Worm (Caenorhabditis elegans) whole organism, L4/young adult: ENCODE data around the gene F13B12.4.
A peak's percentile ranks its signal among the peaks of the same experiment; 100 is the strongest.

ENCODE experiments used
- W03F9.2 ChIP-seq: fragments of 150-350 bp; optimal IDR thresholded peaks from 2 replicates; lab custom pipeline; 2014; ENCODE audit warnings: missing biosample characterization, missing genetic modification characterization
- dao-5 ChIP-seq: sonication (generic microtip); optimal IDR thresholded peaks from 2 replicates; lab custom pipeline; 2016; ENCODE audit warnings: missing genotype, missing genetic modification characterization, moderate library complexity, missing compliant biosample characterization
- him-1 ChIP-seq: sonication (generic microtip); optimal IDR thresholded peaks from 2 replicates; lab custom pipeline; 2016; ENCODE audit warnings: missing genotype, missing genetic modification reagents, missing genetic modification characterization, missing compliant biosample characterization

Gene F13B12.4

ce11 chrIV:10449799-10450198 is at the start of gene F13B12.4:
F13B12.4 (minus strand) TSS chrIV:10449899.
- no peak for TF ChIP-seq dao-5 (tag; lab: Kevin White, UChicago)
- no peak for TF ChIP-seq him-1 (tag; lab: Kevin White, UChicago)
- no peak for TF ChIP-seq W03F9.2 (tag; lab: Kevin White, UChicago)

- no peak for TF ChIP-seq W03F9.2 (tag; lab: Kevin White, UChicago)
- TF ChIP-seq him-1 (tag; lab: Kevin White, UChicago) = no peak
- no peak for TF ChIP-seq dao-5 (tag; lab: Kevin White, UChicago)
Measured at ce11 chrIV:10498401-10498800, 48.7 kb upstream of the F13B12.4 start.

ce11 chrIV:10489409-10489808 is 39.7 kb upstream of the F13B12.4 start:
- no peak for TF ChIP-seq W03F9.2 (tag; lab: Kevin White, UChicago)
- no peak for TF ChIP-seq him-1 (tag; lab: Kevin White, UChicago)
- no peak for TF ChIP-seq dao-5 (tag; lab: Kevin White, UChicago)

DNA sequence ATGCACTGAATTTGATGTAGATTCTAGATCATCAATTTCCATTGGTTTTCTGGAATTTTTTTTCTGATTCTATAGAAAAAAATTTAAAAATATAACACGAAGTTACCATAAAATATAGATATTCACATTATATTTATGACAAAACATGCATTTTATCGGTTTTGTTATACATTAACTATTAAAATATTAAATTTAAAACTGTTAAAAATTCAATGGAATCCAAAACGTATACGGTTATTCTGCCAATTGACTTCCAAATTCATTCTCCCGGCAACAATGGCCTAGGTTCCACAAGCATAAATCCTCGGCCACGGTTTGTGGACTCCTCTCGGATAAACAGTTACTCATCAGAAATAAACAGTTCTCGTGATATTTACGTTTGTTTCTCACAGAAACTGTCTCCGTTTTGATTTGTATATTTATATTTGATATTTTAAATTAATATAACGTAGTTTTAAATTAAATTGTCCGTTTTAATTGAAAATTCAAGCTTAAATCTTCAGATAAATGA is 34.0 kb upstream of the F13B12.4 start, which contains the start of the genes F01D4.5 and ced-5:
Gene F01D4.5 (minus strand): TSS at position 51 of the 511 bp plus-strand sequence.
Gene ced-5 (plus strand): TSS at position 504 of the 511 bp plus-strand sequence.
- peak; percentile 95 for TF ChIP-seq W03F9.2 (tag; lab: Kevin White, UChicago)
- peak; percentile 47 for TF ChIP-seq him-1 (tag; lab: Kevin White, UChicago)
- TF ChIP-seq dao-5 (tag; lab: Kevin White, UChicago) = no peak

DNA sequence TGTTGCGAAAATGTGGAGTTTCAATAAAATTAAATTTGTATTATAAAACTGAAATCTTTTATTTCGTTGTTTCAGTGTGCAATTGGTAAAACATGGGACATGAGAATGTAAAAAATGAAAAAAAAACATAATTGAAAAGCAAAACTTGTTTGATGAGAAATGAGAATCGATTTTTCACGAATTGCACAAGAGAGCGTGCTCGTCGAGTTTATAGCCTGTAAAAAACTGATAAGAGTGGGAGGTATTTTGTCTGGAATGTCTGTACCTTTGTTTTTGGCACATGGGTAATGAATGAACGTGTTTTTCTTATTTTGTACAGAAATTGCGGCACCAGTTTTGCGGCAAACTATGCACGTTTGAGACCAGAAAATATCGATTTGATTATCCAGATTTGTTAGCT is 32.9 kb upstream of the F13B12.4 start:
- TF ChIP-seq W03F9.2 (tag; lab: Kevin White, UChicago) (no peak), dao-5 (tag; lab: Kevin White, UChicago) (no peak), him-1 (tag; lab: Kevin White, UChicago) (no peak)

DNA sequence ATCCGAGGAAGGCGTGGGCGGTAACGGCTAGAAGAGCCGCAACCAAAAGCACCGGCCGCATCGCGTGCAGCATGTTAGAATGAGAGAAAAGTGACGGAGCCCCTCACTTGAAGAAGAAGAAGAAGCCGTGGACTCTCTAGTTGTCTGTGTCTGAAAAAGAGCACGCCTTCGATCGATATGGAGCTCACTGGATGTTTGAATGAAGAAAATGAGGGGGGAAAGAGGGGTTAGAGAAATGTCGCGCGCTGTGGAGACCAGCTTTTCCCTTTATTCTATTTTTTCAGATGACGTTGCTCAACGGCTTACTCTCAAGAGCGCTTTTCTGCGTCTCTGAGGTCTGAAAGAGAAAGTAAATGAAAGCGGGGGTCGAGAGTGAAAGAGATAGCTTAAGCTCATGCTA is 32.0 kb upstream of the F13B12.4 start, which contains the start of gene egl-21:
Gene egl-21 (minus strand): TSS at position 150 of the 400 bp plus-strand sequence.
- TF ChIP-seq him-1 (tag; lab: Kevin White, UChicago) = peak; percentile 68
- TF ChIP-seq W03F9.2 (tag; lab: Kevin White, UChicago) = no peak
- no peak for TF ChIP-seq dao-5 (tag; lab: Kevin White, UChicago)

- TF ChIP-seq him-1 (tag; lab: Kevin White, UChicago) (no peak), W03F9.2 (tag; lab: Kevin White, UChicago) (no peak), dao-5 (tag; lab: Kevin White, UChicago) (no peak)
Measured at ce11 chrIV:10475234-10475633, 25.5 kb upstream of the F13B12.4 start.

DNA sequence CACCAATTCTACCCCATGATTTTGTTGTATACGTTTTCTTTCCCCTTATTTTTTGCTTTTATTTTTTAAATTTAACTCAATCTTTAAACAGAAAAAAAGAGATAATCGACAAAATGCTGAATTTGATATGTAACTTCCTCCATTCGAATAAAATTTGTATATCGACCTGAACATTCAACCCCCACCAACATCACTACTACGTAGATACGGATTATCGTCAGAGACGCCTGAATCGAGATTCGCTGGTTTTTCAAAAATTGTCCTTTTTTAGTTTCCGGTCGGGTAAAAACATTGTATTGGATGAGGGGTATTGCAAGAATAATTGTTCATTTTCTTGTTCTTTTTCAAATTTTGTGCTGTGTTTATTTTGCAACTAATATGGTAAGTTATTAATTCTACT is 22.8 kb upstream of the F13B12.4 start, which contains the start of gene bgnt-1.1:
Gene bgnt-1.1 (plus strand): TSS at position 301 of the 400 bp plus-strand sequence.
- TF ChIP-seq him-1 (tag; lab: Kevin White, UChicago) = no peak
- TF ChIP-seq W03F9.2 (tag; lab: Kevin White, UChicago) = no peak
- no peak for TF ChIP-seq dao-5 (tag; lab: Kevin White, UChicago)

ce11 chrIV:10469494-10469893 is 19.8 kb upstream of the F13B12.4 start, which contains the start of gene ugt-44:
ugt-44 (plus strand) TSS chrIV:10469741.
- TF ChIP-seq dao-5 (tag; lab: Kevin White, UChicago) (no peak), W03F9.2 (tag; lab: Kevin White, UChicago) (no peak), him-1 (tag; lab: Kevin White, UChicago) (no peak)

- TF ChIP-seq dao-5 (tag; lab: Kevin White, UChicago) (no peak), W03F9.2 (tag; lab: Kevin White, UChicago) (no peak), him-1 (tag; lab: Kevin White, UChicago) (no peak)
Measured at ce11 chrIV:10468662-10469061, 19.0 kb upstream of the F13B12.4 start.

DNA sequence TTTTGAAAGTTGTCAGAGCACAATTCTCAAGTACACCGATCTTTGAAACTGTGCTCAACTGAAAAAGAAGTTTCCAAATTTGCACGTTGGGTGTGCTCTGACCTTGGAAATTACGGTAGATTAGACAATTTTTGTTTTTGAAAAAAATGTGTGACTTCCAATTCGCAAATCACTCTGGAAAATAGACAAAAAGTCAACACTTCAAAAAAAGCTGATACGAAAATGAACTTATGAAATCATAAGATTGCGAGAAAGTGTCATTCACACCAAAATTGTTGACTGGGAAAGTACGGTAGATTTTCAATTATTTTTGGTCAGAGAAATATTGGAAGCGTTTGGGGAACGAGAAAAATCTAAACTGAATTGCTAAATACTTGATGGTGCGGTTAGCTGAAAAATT is 17.6 kb upstream of the F13B12.4 start:
- TF ChIP-seq him-1 (tag; lab: Kevin White, UChicago) = no peak

- TF ChIP-seq W03F9.2 (tag; lab: Kevin White, UChicago) = no peak
- no peak for TF ChIP-seq him-1 (tag; lab: Kevin White, UChicago)
- no peak for TF ChIP-seq dao-5 (tag; lab: Kevin White, UChicago)
Measured at ce11 chrIV:10466398-10466797, 16.7 kb upstream of the F13B12.4 start.

- TF ChIP-seq him-1 (tag; lab: Kevin White, UChicago) (no peak), W03F9.2 (tag; lab: Kevin White, UChicago) (no peak), dao-5 (tag; lab: Kevin White, UChicago) (no peak)
Measured at ce11 chrIV:10465764-10466163, 16.1 kb upstream of the F13B12.4 start.

- TF ChIP-seq dao-5 (tag; lab: Kevin White, UChicago) = no peak
Measured at ce11 chrIV:10463987-10464638, 14.4 kb upstream of the F13B12.4 start, which contains the start of gene ugt-43. ugt-43 (plus strand) TSS chrIV:10464588.
